Fruit fly (Drosophila melanogaster): ENCODE results near the gene VhaM9.7-a.

Gene VhaM9.7-a

dm6 chr3L:4230357-4230901, 32.1 kb upstream of the VhaM9.7-a start (continued):
- peak; percentile 85 for TF ChIP-seq run (tag; optimal IDR thresholded peaks at IDR 0.05)
- peak; percentile 14 for TF ChIP-seq sima (GFP tag; optimal IDR thresholded peaks at IDR 0.05)
- peak; percentile 57 for TF ChIP-seq pho (GFP tag; optimal IDR thresholded peaks at IDR 0.05)
- peak; percentile 43; the same call in 1 of the 2 replicates for TF ChIP-seq CG14014 (GFP tag; IDR thresholded peaks at IDR 0.05)
- peak; percentile 45; the same call in 1 of the 2 replicates for TF ChIP-seq CG31224 (GFP tag; IDR thresholded peaks at IDR 0.05)
- no peak for TF ChIP-seq ham (GFP tag; IDR thresholded peaks at IDR 0.05)
- peak; percentile 89 for TF ChIP-seq Lhr (GFP tag; optimal IDR thresholded peaks at IDR 0.05)
- TF ChIP-seq pum (GFP tag; optimal IDR thresholded peaks at IDR 0.05): peak; percentile 96
- no peak for TF ChIP-seq Sin3A (optimal IDR thresholded peaks at IDR 0.05)
- TF ChIP-seq ci (GFP tag; IDR thresholded peaks at IDR 0.05): peak; percentile 88
- TF ChIP-seq gsb (GFP tag; IDR thresholded peaks at IDR 0.05): 0 out of 2 replicates have a peak, but pooled peaks have one; percentile 36
- TF ChIP-seq chm (GFP tag; IDR thresholded peaks at IDR 0.05): peak; percentile 81
- TF ChIP-seq jing (GFP tag; optimal IDR thresholded peaks at IDR 0.05): peak; percentile 93
- peak; percentile 71 for TF ChIP-seq scrt (GFP tag; optimal IDR thresholded peaks at IDR 0.05)
- TF ChIP-seq sens (GFP tag): peak; percentile 100
- TF ChIP-seq cwo (GFP tag; optimal IDR thresholded peaks at IDR 0.05): peak; percentile 72
- TF ChIP-seq CG3065 (GFP tag; optimal IDR thresholded peaks at IDR 0.05): peak; percentile 84
- peak; percentile 64 for TF ChIP-seq Deaf1 (tag; optimal IDR thresholded peaks at IDR 0.05)
- peak; percentile 82 for TF ChIP-seq Vsx1 (GFP tag; optimal IDR thresholded peaks at IDR 0.05)
- TF ChIP-seq CG4707 (GFP tag; optimal IDR thresholded peaks at IDR 0.05): peak; percentile 87
- peak; percentile 88 for TF ChIP-seq ind (GFP tag; optimal IDR thresholded peaks at IDR 0.05)
- peak; percentile 97 for TF ChIP-seq dmrt99B (tag; optimal IDR thresholded peaks at IDR 0.05)
- peak; percentile 79 for TF ChIP-seq CG12769 (tag; optimal IDR thresholded peaks at IDR 0.05)
- TF ChIP-seq ATbp (GFP tag; optimal IDR thresholded peaks at IDR 0.05): peak; percentile 93
- peak; percentile 91 for TF ChIP-seq CG12219 (GFP tag; optimal IDR thresholded peaks at IDR 0.05)
- TF ChIP-seq disco-r (GFP tag; optimal IDR thresholded peaks at IDR 0.05): peak; percentile 78
- TF ChIP-seq kni (GFP tag; optimal IDR thresholded peaks at IDR 0.05): peak; percentile 93
- peak; percentile 92 for TF ChIP-seq unpg (GFP tag; optimal IDR thresholded peaks at IDR 0.05)
- peak; percentile 85 for TF ChIP-seq lilli (GFP tag; optimal IDR thresholded peaks at IDR 0.05)
- no peak for TF ChIP-seq hkb (optimal IDR thresholded peaks at IDR 0.05)
- TF ChIP-seq hkb (GFP tag; IDR thresholded peaks at IDR 0.05): peak; percentile 91
- peak; percentile 91 for TF ChIP-seq ems (GFP tag; optimal IDR thresholded peaks at IDR 0.05)
- TF ChIP-seq her (GFP tag; optimal IDR thresholded peaks at IDR 0.05): peak; percentile 79
- TF ChIP-seq CG4730 (GFP tag; IDR thresholded peaks at IDR 0.05): peak; percentile 82
- TF ChIP-seq CG13424 (tag; optimal IDR thresholded peaks at IDR 0.05): peak; percentile 95
- TF ChIP-seq Usf (GFP tag; optimal IDR thresholded peaks at IDR 0.05): peak; percentile 86
- TF ChIP-seq dm (GFP tag; optimal IDR thresholded peaks at IDR 0.05): peak; percentile 85
- peak; percentile 95 for TF ChIP-seq Hsf (GFP tag; optimal IDR thresholded peaks at IDR 0.05)
- TF ChIP-seq Atf6 (GFP tag; IDR thresholded peaks at IDR 0.05): peak; percentile 55; the same call in 1 of the 2 replicates
- peak; percentile 89 for TF ChIP-seq CHES-1-like (GFP tag; optimal IDR thresholded peaks at IDR 0.05)
- TF ChIP-seq emc (GFP tag; optimal IDR thresholded peaks at IDR 0.05): peak; percentile 62
- peak; percentile 54 for TF ChIP-seq fd3F (GFP tag; optimal IDR thresholded peaks at IDR 0.05)
- no peak for TF ChIP-seq wdn (GFP tag; IDR thresholded peaks at IDR 0.05)
- TF ChIP-seq tll (GFP tag; optimal IDR thresholded peaks at IDR 0.05): peak; percentile 85 to 93
- peak; percentile 79 for TF ChIP-seq BtbVII (GFP tag; optimal IDR thresholded peaks at IDR 0.05)
- TF ChIP-seq NK7.1 (GFP tag; optimal IDR thresholded peaks at IDR 0.05): peak; percentile 90
- TF ChIP-seq Oli (tag; optimal IDR thresholded peaks at IDR 0.05): peak; percentile 96
- no peak for TF ChIP-seq mld (GFP tag; IDR thresholded peaks at IDR 0.05; ENCODE audit: partially characterized antibody)
- TF ChIP-seq luna (GFP tag; optimal IDR thresholded peaks at IDR 0.05): peak; percentile 8
- TF ChIP-seq cg (GFP tag; optimal IDR thresholded peaks at IDR 0.05): peak; percentile 69
- 0 out of 3 replicates have a peak, but pooled peaks have one; percentile 27 for TF ChIP-seq z (GFP tag; IDR thresholded peaks at IDR 0.05)
